Fruit fly (Drosophila melanogaster) whole organism, embryonic: ENCODE results near the gene CG42819.

Experiments
- Adf1 ChIP-seq: fragments of 200-800 bp; sonication (Bioruptor generic); IDR thresholded peaks from 2 replicates; pipeline ENCODE4 v1.3.6; 2022; ENCODE audit warnings: missing biosample characterization, missing genetic modification characterization
- B-H2 ChIP-seq: fragments of 200-800 bp; sonication (Bioruptor generic); optimal IDR thresholded peaks from 2 replicates; lab custom pipeline; 2018; ENCODE audit warnings: missing biosample characterization, mild to moderate bottlenecking, missing genetic modification characterization
- CG10274 ChIP-seq: fragments of 200-800 bp; sonication (Bioruptor generic); optimal IDR thresholded peaks from 3 replicates; lab custom pipeline; 2017; ENCODE audit warnings: missing biosample characterization, mild to moderate bottlenecking, missing genetic modification characterization
- CG10654 ChIP-seq: fragments of 200-800 bp; sonication (Bioruptor generic); optimal IDR thresholded peaks from 2 replicates; lab custom pipeline; 2016; ENCODE audit warnings: missing biosample characterization, missing genetic modification characterization
- CG11456 ChIP-seq: fragments of 200-800 bp; sonication (Bioruptor generic); IDR thresholded peaks from 3 replicates; pipeline ENCODE4 v1.3.6; 2022; ENCODE audit warnings: missing biosample characterization, missing genetic modification characterization
- CG1233 ChIP-seq: fragments of 200-800 bp; sonication (Bioruptor generic); optimal IDR thresholded peaks from 4 replicates; lab custom pipeline; 2018; ENCODE audit warnings: missing biosample characterization, mild to moderate bottlenecking, missing genetic modification characterization
- CG12659 ChIP-seq: fragments of 200-800 bp; sonication (Bioruptor generic); optimal IDR thresholded peaks from 3 replicates; lab custom pipeline; 2017; ENCODE audit warnings: mild to moderate bottlenecking, missing biosample characterization, missing genetic modification reagents, missing genetic modification characterization
- CG14014 ChIP-seq: fragments of 200-800 bp; sonication (Bioruptor generic); IDR thresholded peaks from 2 replicates; pipeline ENCODE4 v1.3.6; 2022; ENCODE audit warnings: missing biosample characterization, missing genetic modification characterization
- CG15011 ChIP-seq: fragments of 200-800 bp; sonication (Bioruptor generic); optimal IDR thresholded peaks from 3 replicates; lab custom pipeline; 2018; ENCODE audit warnings: missing biosample characterization, mild to moderate bottlenecking, missing genetic modification characterization
- CG15514 ChIP-seq: fragments of 200-800 bp; sonication (Bioruptor generic); optimal IDR thresholded peaks from 3 replicates; lab custom pipeline; 2017; ENCODE audit warnings: missing biosample characterization, missing genetic modification characterization, mild to moderate bottlenecking, moderate library complexity, missing genetic modification reagents
- CG18011 ChIP-seq: fragments of 200-800 bp; sonication (Bioruptor generic); optimal IDR thresholded peaks from 2 replicates; lab custom pipeline; 2017; ENCODE audit warnings: missing biosample characterization, missing genetic modification characterization, mild to moderate bottlenecking, moderate library complexity, missing genotype
- CG2129 ChIP-seq: fragments of 200-800 bp; sonication (Bioruptor generic); IDR thresholded peaks from 2 replicates; pipeline ENCODE4 v1.3.6; 2022; ENCODE audit warnings: missing biosample characterization, missing genetic modification characterization; ENCODE audit not compliant: partially characterized antibody
- CG2199 ChIP-seq: fragments of 200-800 bp; sonication (Bioruptor generic); IDR thresholded peaks from 3 replicates; pipeline ENCODE4 v1.3.6; 2022; ENCODE audit warnings: missing biosample characterization, missing genetic modification characterization
- CG30020 ChIP-seq: fragments of 200-800 bp; optimal IDR thresholded peaks from 2 replicates; lab custom pipeline; 2019; ENCODE audit warnings: missing biosample characterization, mild to moderate bottlenecking, missing genetic modification characterization, moderate library complexity
- CG31441 ChIP-seq: fragments of 200-800 bp; sonication (Bioruptor generic); IDR thresholded peaks from 2 replicates; pipeline ENCODE4 v1.3.6; 2022; ENCODE audit warnings: missing biosample characterization, missing genetic modification characterization
- CG4360 ChIP-seq: fragments of 200-800 bp; sonication (Bioruptor generic); IDR thresholded peaks from 2 replicates; pipeline ENCODE4 v1.3.6; 2022; ENCODE audit warnings: missing biosample characterization, missing genetic modification characterization
- CG7556 ChIP-seq: fragments of 200-800 bp; sonication (Bioruptor generic); optimal IDR thresholded peaks from 2 replicates; lab custom pipeline; 2017; ENCODE audit warnings: missing biosample characterization, mild to moderate bottlenecking, missing genetic modification characterization
- CG9797 ChIP-seq: fragments of 200-800 bp; sonication (Bioruptor generic); optimal IDR thresholded peaks from 3 replicates; lab custom pipeline; 2018; ENCODE audit warnings: missing biosample characterization, mild to moderate bottlenecking, missing genetic modification characterization
- Dad ChIP-seq: fragments of 200-800 bp; sonication (Bioruptor generic); optimal IDR thresholded peaks from 3 replicates; lab custom pipeline; 2016; ENCODE audit warnings: missing biosample characterization, missing genetic modification characterization
- Deaf1 ChIP-seq: fragments of 200-800 bp; optimal IDR thresholded peaks from 3 replicates; lab custom pipeline; 2019; ENCODE audit warnings: missing biosample characterization, mild to moderate bottlenecking, missing genetic modification characterization, moderate library complexity
- Dek ChIP-seq: fragments of 200-800 bp; sonication (Bioruptor generic); optimal IDR thresholded peaks from 3 replicates; lab custom pipeline; 2019; ENCODE audit warnings: missing biosample characterization, mild to moderate bottlenecking, missing genetic modification characterization, moderate library complexity
- Doc3 ChIP-seq: fragments of 200-800 bp; sonication (Bioruptor generic); IDR thresholded peaks from 3 replicates; pipeline ENCODE4 v1.3.6; 2022; ENCODE audit warnings: missing biosample characterization, missing genetic modification characterization; ENCODE audit not compliant: partially characterized antibody
- Fer2 ChIP-seq: fragments of 200-800 bp; sonication (Bioruptor generic); optimal IDR thresholded peaks from 2 replicates; lab custom pipeline; 2018; ENCODE audit warnings: missing biosample characterization, mild to moderate bottlenecking, missing genetic modification characterization, moderate library complexity
- HLH54F ChIP-seq: fragments of 200-800 bp; sonication (Bioruptor generic); optimal IDR thresholded peaks from 3 replicates; lab custom pipeline; 2016; ENCODE audit warnings: missing biosample characterization, missing genetic modification characterization
- Hr3 ChIP-seq: fragments of 200-800 bp; sonication (Bioruptor generic); optimal IDR thresholded peaks from 3 replicates; lab custom pipeline; 2016; ENCODE audit warnings: missing biosample characterization, missing genetic modification characterization
- Med ChIP-seq: fragments of 200-800 bp; sonication (Bioruptor generic); peaks from one replicate; lab custom pipeline; 2016; ENCODE audit warnings: missing biosample characterization, missing genetic modification characterization, mild to moderate bottlenecking, inconsistent platforms, moderate library complexity
- Nf-YC ChIP-seq: fragments of 200-800 bp; optimal IDR thresholded peaks from 3 replicates; lab custom pipeline; 2019; ENCODE audit warnings: missing biosample characterization, mild to moderate bottlenecking, missing genetic modification characterization, moderate library complexity
- Poxn ChIP-seq: fragments of 200-800 bp; sonication (Bioruptor generic); IDR thresholded peaks from 2 replicates; pipeline ENCODE4 v1.3.6; 2022; ENCODE audit warnings: missing biosample characterization, missing genetic modification characterization
- Ravus ChIP-seq: fragments of 200-800 bp; sonication (Bioruptor generic); IDR thresholded peaks from 2 replicates; pipeline ENCODE4 v1.3.6; 2022; ENCODE audit warnings: missing biosample characterization, missing genetic modification characterization
- Spps ChIP-seq: fragments of 200-800 bp; sonication (Bioruptor generic); optimal IDR thresholded peaks from 2 replicates; lab custom pipeline; 2018; ENCODE audit warnings: missing biosample characterization, mild to moderate bottlenecking, missing genetic modification characterization
- Trl ChIP-seq, 3 experiments: fragments of >200 bp in 2 of 3; fragments of 200-800 bp in 1 of 3; sonication (Bioruptor generic) in 1 of 3; optimal IDR thresholded peaks; 2 replicates in 1 of 3; 3 replicates in 2 of 3; lab custom pipeline; 2016 to 2017; ENCODE audit warnings: missing biosample characterization in 1 of 3, missing genetic modification characterization in 1 of 3
- croc ChIP-seq: fragments of 200-800 bp; sonication (Bioruptor generic); conservative IDR thresholded peaks from 3 replicates; pipeline ENCODE4 v1.3.6; 2022; ENCODE audit warnings: missing biosample characterization, missing genetic modification characterization
- crol ChIP-seq: fragments of 200-800 bp; sonication (Bioruptor generic); IDR thresholded peaks from 2 replicates; pipeline ENCODE4 v1.3.6; 2022; ENCODE audit warnings: missing biosample characterization, missing genetic modification characterization
- dati ChIP-seq: fragments of 200-800 bp; sonication (Bioruptor generic); IDR thresholded peaks from 2 replicates; pipeline ENCODE4 v1.3.6; 2022; ENCODE audit warnings: missing biosample characterization, missing genetic modification characterization
- dimm ChIP-seq: fragments of 200-800 bp; sonication (Bioruptor generic); IDR thresholded peaks from 2 replicates; pipeline ENCODE4 v1.3.6; 2022; ENCODE audit warnings: missing biosample characterization, missing genetic modification characterization
- dm ChIP-seq: fragments of 200-800 bp; sonication (Bioruptor generic); optimal IDR thresholded peaks from 3 replicates; lab custom pipeline; 2016; ENCODE audit warnings: missing biosample characterization, missing genetic modification characterization
- gce ChIP-seq: fragments of 200-800 bp; sonication (Bioruptor generic); IDR thresholded peaks from 3 replicates; pipeline ENCODE4 v1.3.6; 2022; ENCODE audit warnings: missing biosample characterization, missing genetic modification characterization
- nau ChIP-seq: fragments of 200-800 bp; sonication (Bioruptor generic); optimal IDR thresholded peaks from 3 replicates; lab custom pipeline; 2017; ENCODE audit warnings: missing biosample characterization, mild to moderate bottlenecking, missing genetic modification characterization, missing genetic modification reagents
- pros ChIP-seq: fragments of 200-800 bp; sonication (Bioruptor generic); optimal IDR thresholded peaks from 3 replicates; lab custom pipeline; 2019; ENCODE audit warnings: missing biosample characterization, mild to moderate bottlenecking, missing genetic modification characterization, moderate library complexity
- row ChIP-seq: fragments of 200-800 bp; sonication (Bioruptor generic); IDR thresholded peaks from 3 replicates; pipeline ENCODE4 v1.3.6; 2022; ENCODE audit warnings: missing biosample characterization, missing genetic modification characterization
- sens ChIP-seq: fragments of 200-800 bp; sonication (Bioruptor generic); peaks from one replicate; lab custom pipeline; 2016; ENCODE audit warnings: missing biosample characterization, missing genetic modification characterization
- slp2 ChIP-seq: fragments of 200-800 bp; sonication (Bioruptor generic); optimal IDR thresholded peaks from 2 replicates; lab custom pipeline; 2016; ENCODE audit warnings: missing biosample characterization, missing genetic modification characterization
- tio ChIP-seq: fragments of 200-800 bp; sonication (Bioruptor generic); optimal IDR thresholded peaks from 2 replicates; lab custom pipeline; 2017; ENCODE audit warnings: missing biosample characterization, missing genetic modification characterization, inconsistent platforms
- tll ChIP-seq, 2 experiments: fragments of 200-800 bp in 1 of 2; fragments of >200 bp in 1 of 2; sonication (Bioruptor generic) in 1 of 2; optimal IDR thresholded peaks; 2 replicates each; lab custom pipeline; 2017 to 2019; ENCODE audit warnings: missing biosample characterization in 2 of 2, missing genetic modification characterization in 2 of 2, mild to moderate bottlenecking in 1 of 2, moderate library complexity in 1 of 2
- toy ChIP-seq: fragments of 200-800 bp; sonication (Bioruptor generic); IDR thresholded peaks from 2 replicates; pipeline ENCODE4 v1.3.6; 2022; ENCODE audit warnings: missing biosample characterization, missing genetic modification characterization
- vfl ChIP-seq: fragments of 200-800 bp; sonication (Bioruptor generic); optimal IDR thresholded peaks from 2 replicates; lab custom pipeline; 2016; ENCODE audit warnings: missing biosample characterization, missing genetic modification characterization
- wdn ChIP-seq: fragments of 200-800 bp; sonication (Bioruptor generic); IDR thresholded peaks from 2 replicates; pipeline ENCODE4 v1.3.6; 2022; ENCODE audit warnings: missing biosample characterization, missing genetic modification characterization
- z ChIP-seq: fragments of 200-800 bp; sonication (Bioruptor generic); IDR thresholded peaks from 3 replicates; pipeline ENCODE4 v1.3.6; 2022; ENCODE audit warnings: missing biosample characterization, missing genetic modification characterization

CG42819 gene

dm6 chr2L:8425962-8426759 lies 37.0 kb upstream of the CG42819 start:
- TF ChIP-seq CG15011 (GFP tag; lab: Kevin White, UChicago) (no peak), wdn (no peak), vfl (no peak), CG12659 (GFP tag; lab: Kevin White, UChicago) (no peak), CG11456 (GFP tag; lab: Robert Waterston, UW) (0 out of 3 replicates have a peak, but pooled peaks have one; percentile 21), CG18011 (no peak), HLH54F (GFP tag; lab: Kevin White, UChicago) (no peak), CG14014 (GFP tag; lab: Robert Waterston, UW) (no peak), CG31441 (no peak), CG2199 (GFP tag; lab: Robert Waterston, UW) (0 out of 3 replicates have a peak, but pooled peaks have one; percentile 39), tll (GFP tag; optimal IDR thresholded peaks at IDR 0.05; lab: Kevin White, UChicago) (no peak), pros (GFP tag; lab: Kevin White, UChicago) (peak; percentile 60), dm (GFP tag; lab: Kevin White, UChicago) (no peak), gce (no peak), toy (no peak), Spps (tag; lab: Kevin White, UChicago) (no peak), CG10274 (no peak), row (GFP tag; lab: Robert Waterston, UW) (no peak), nau (no peak), Doc3 (GFP tag; lab: Robert Waterston, UW) (no peak), croc (GFP tag; lab: Robert Waterston, UW) (no peak), CG9797 (GFP tag; lab: Kevin White, UChicago) (no peak), Ravus (GFP tag; lab: Robert Waterston, UW) (no peak)

- TF ChIP-seq Trl (optimal IDR thresholded peaks at IDR 0.05; lab: Kevin White, UChicago), result peak in 1 of 2 experiments; percentile 15
- no peak for TF ChIP-seq Trl (GFP tag; optimal IDR thresholded peaks at IDR 0.05; lab: Kevin White, UChicago)
- TF ChIP-seq Med (GFP tag; lab: Kevin White, UChicago), result peak; percentile 31
- peak; percentile 12 for TF ChIP-seq sens
- TF ChIP-seq Dek (tag; lab: Kevin White, UChicago), result no peak
Measured at dm6 chr2L:8425212-8425611, 36.1 kb upstream of the CG42819 start.

dm6 chr2L:8424662-8425208 lies 35.6 kb upstream of the CG42819 start:
- peak; percentile 56 for TF ChIP-seq crol (GFP tag; lab: Robert Waterston, UW)
- TF ChIP-seq dati, result no peak
- TF ChIP-seq Adf1 (GFP tag; lab: Robert Waterston, UW), result no peak
- TF ChIP-seq tio (GFP tag; lab: Kevin White, UChicago), result no peak
- no peak for TF ChIP-seq CG1233 (GFP tag; lab: Kevin White, UChicago)
- no peak for TF ChIP-seq Poxn (GFP tag; lab: Robert Waterston, UW)
- TF ChIP-seq CG7556 (GFP tag; lab: Kevin White, UChicago), result no peak
- TF ChIP-seq CG10654 (GFP tag; lab: Kevin White, UChicago), result no peak
- no peak for TF ChIP-seq B-H2
- no peak for TF ChIP-seq slp2 (GFP tag; lab: Kevin White, UChicago)
- TF ChIP-seq CG30020 (tag; lab: Kevin White, UChicago), result no peak
- TF ChIP-seq CG2129, result no peak
- no peak for TF ChIP-seq Hr3 (GFP tag; lab: Kevin White, UChicago)
- TF ChIP-seq Nf-YC, result no peak
- no peak for TF ChIP-seq Fer2 (tag; lab: Kevin White, UChicago)
- no peak for TF ChIP-seq Dad (GFP tag; lab: Kevin White, UChicago)
- TF ChIP-seq CG15514 (GFP tag; lab: Kevin White, UChicago), result no peak
- TF ChIP-seq dimm (GFP tag; lab: Robert Waterston, UW), result no peak
- TF ChIP-seq z (GFP tag; lab: Robert Waterston, UW), result peak; percentile 44; the same call in 1 of the 3 replicates
- TF ChIP-seq Deaf1 (tag; lab: Kevin White, UChicago), result peak; percentile 45
- TF ChIP-seq CG4360 (GFP tag; lab: Robert Waterston, UW), result 0 out of 2 replicates have a peak, but pooled peaks have one; percentile 11
